Worm (Caenorhabditis elegans) whole organism, L3 larva: ENCODE results near the gene col-98.

Experiments used
- ZK546.5 ChIP-seq: sonication (generic microtip); optimal IDR thresholded peaks from 2 replicates; lab custom pipeline; 2017; ENCODE audit warnings: missing biosample characterization, missing genetic modification characterization
- aly-2 ChIP-seq: fragments of 150-350 bp; optimal IDR thresholded peaks from 2 replicates; lab custom pipeline; 2014; ENCODE audit warnings: missing biosample characterization, missing genetic modification characterization
- ama-1 ChIP-seq: fragments of 150-350 bp; optimal IDR thresholded peaks from 2 replicates; lab custom pipeline; 2018
- ceh-28 ChIP-seq: fragments of 150-350 bp; optimal IDR thresholded peaks from 2 replicates; lab custom pipeline; 2014; ENCODE audit warnings: missing biosample characterization, missing genetic modification reagents, missing genetic modification characterization
- ceh-82 ChIP-seq: fragments of 150-350 bp; optimal IDR thresholded peaks from 2 replicates; lab custom pipeline; 2014; ENCODE audit warnings: missing biosample characterization, missing genetic modification characterization
- ceh-9 ChIP-seq: sonication (generic microtip); optimal IDR thresholded peaks from 2 replicates; lab custom pipeline; 2018; ENCODE audit warnings: missing biosample characterization, missing genetic modification characterization
- daf-12 ChIP-seq: fragments of 150-350 bp; optimal IDR thresholded peaks from 2 replicates; lab custom pipeline; 2014; ENCODE audit warnings: missing biosample characterization, missing genetic modification reagents, missing genetic modification characterization
- egl-27 ChIP-seq: sonication (generic microtip); optimal IDR thresholded peaks from 4 replicates; lab custom pipeline; 2017; ENCODE audit warnings: missing biosample characterization, missing genetic modification reagents, missing genetic modification characterization
- egl-5 ChIP-seq: fragments of 150-350 bp; optimal IDR thresholded peaks from 2 replicates; lab custom pipeline; 2017; ENCODE audit warnings: missing biosample characterization, missing genetic modification reagents, missing genetic modification characterization, inconsistent platforms
- elt-1 ChIP-seq: fragments of 150-350 bp; optimal IDR thresholded peaks from 2 replicates; lab custom pipeline; 2014; ENCODE audit warnings: missing biosample characterization, missing genetic modification characterization
- elt-2 ChIP-seq: sonication (generic microtip); optimal IDR thresholded peaks from 2 replicates; lab custom pipeline; 2016; ENCODE audit warnings: missing genetic modification reagents, mild to moderate bottlenecking, missing genetic modification characterization, missing compliant biosample characterization
- eor-1 ChIP-seq, 2 experiments: fragments of 150-350 bp; optimal IDR thresholded peaks; 2 replicates each; lab custom pipeline; 2014 to 2018; ENCODE audit warnings: missing biosample characterization in 2 of 2, missing genetic modification characterization in 2 of 2
- fkh-10 ChIP-seq: sonication (generic microtip); optimal IDR thresholded peaks from 2 replicates; lab custom pipeline; 2017; ENCODE audit warnings: missing biosample characterization, missing genetic modification reagents, missing genetic modification characterization
- fkh-2 ChIP-seq: fragments of 150-350 bp; optimal IDR thresholded peaks from 2 replicates; lab custom pipeline; 2014; ENCODE audit warnings: missing biosample characterization, missing genetic modification reagents, missing genetic modification characterization
- fos-1 ChIP-seq: fragments of 150-350 bp; optimal IDR thresholded peaks from 2 replicates; lab custom pipeline; 2014; ENCODE audit warnings: missing biosample characterization, missing genetic modification characterization
- jun-1 ChIP-seq: fragments of 150-350 bp; optimal IDR thresholded peaks from 2 replicates; lab custom pipeline; 2014; ENCODE audit warnings: missing biosample characterization, missing genetic modification reagents, missing genetic modification characterization
- lin-39 ChIP-seq: fragments of 150-350 bp; optimal IDR thresholded peaks from 2 replicates; lab custom pipeline; 2018; ENCODE audit warnings: missing biosample characterization, missing genetic modification reagents, missing genetic modification characterization
- lsy-12 ChIP-seq: sonication (generic microtip); optimal IDR thresholded peaks from 2 replicates; lab custom pipeline; 2016; ENCODE audit warnings: mild to moderate bottlenecking, missing genetic modification characterization, missing compliant biosample characterization
- mdl-1 ChIP-seq: fragments of 150-350 bp; optimal IDR thresholded peaks from 2 replicates; lab custom pipeline; 2014; ENCODE audit warnings: missing biosample characterization, missing genetic modification characterization
- mml-1 ChIP-seq: fragments of 150-350 bp; sonication (generic microtip); optimal IDR thresholded peaks from 3 replicates; lab custom pipeline; 2014; ENCODE audit warnings: missing biosample characterization, missing genetic modification characterization
- nfya-1 ChIP-seq: sonication (generic microtip); optimal IDR thresholded peaks from 2 replicates; lab custom pipeline; 2017; ENCODE audit warnings: missing genetic modification characterization, mild to moderate bottlenecking, missing compliant biosample characterization, antibody characterized with exemption, moderate library complexity; ENCODE audit not compliant: insufficient read depth
- nhr-11 ChIP-seq: fragments of 150-350 bp; optimal IDR thresholded peaks from 2 replicates; lab custom pipeline; 2014; ENCODE audit warnings: missing biosample characterization, missing genetic modification characterization
- nhr-12 ChIP-seq: fragments of 150-350 bp; optimal IDR thresholded peaks from 2 replicates; lab custom pipeline; 2014; ENCODE audit warnings: missing biosample characterization, missing genetic modification characterization
- nhr-237 ChIP-seq: fragments of 150-350 bp; optimal IDR thresholded peaks from 2 replicates; lab custom pipeline; 2014; ENCODE audit warnings: missing biosample characterization, missing genetic modification characterization
- nhr-25 ChIP-seq: sonication (generic microtip); optimal IDR thresholded peaks from 2 replicates; lab custom pipeline; 2017; ENCODE audit warnings: missing biosample characterization, missing genetic modification characterization
- nhr-28 ChIP-seq: fragments of 150-350 bp; optimal IDR thresholded peaks from 2 replicates; lab custom pipeline; 2014; ENCODE audit warnings: missing biosample characterization, missing genetic modification characterization
- nhr-43 ChIP-seq: sonication (generic microtip); optimal IDR thresholded peaks from 2 replicates; lab custom pipeline; 2016; ENCODE audit warnings: mild to moderate bottlenecking, missing genetic modification characterization, missing compliant biosample characterization; ENCODE audit not compliant: poor library complexity, severe bottlenecking
- nhr-67 ChIP-seq: fragments of 150-350 bp; optimal IDR thresholded peaks from 2 replicates; lab custom pipeline; 2014; ENCODE audit warnings: missing biosample characterization, missing genetic modification characterization
- nhr-76 ChIP-seq: fragments of 150-350 bp; sonication (generic microtip); optimal IDR thresholded peaks from 5 replicates; lab custom pipeline; 2014; ENCODE audit warnings: missing biosample characterization, missing genetic modification characterization
- pha-4 ChIP-seq: fragments of 150-350 bp; optimal IDR thresholded peaks from 2 replicates; lab custom pipeline; 2014; ENCODE audit warnings: missing biosample characterization, missing genetic modification reagents, missing genetic modification characterization
- pqm-1 ChIP-seq: fragments of 150-350 bp; optimal IDR thresholded peaks from 2 replicates; lab custom pipeline; 2017; ENCODE audit warnings: missing biosample characterization, missing genetic modification characterization, inconsistent platforms
- sea-2 ChIP-seq: fragments of 150-350 bp; sonication (generic microtip); optimal IDR thresholded peaks from 4 replicates; lab custom pipeline; 2014; ENCODE audit warnings: missing biosample characterization, missing genetic modification reagents, missing genetic modification characterization
- skn-1 ChIP-seq: fragments of 150-350 bp; optimal IDR thresholded peaks from 2 replicates; lab custom pipeline; 2014; ENCODE audit warnings: missing biosample characterization, missing genetic modification characterization
- snpc-4 ChIP-seq: fragments of 150-350 bp; optimal IDR thresholded peaks from 2 replicates; lab custom pipeline; 2014; ENCODE audit warnings: missing biosample characterization, missing genetic modification characterization
- tbx-2 ChIP-seq: sonication (generic microtip); optimal IDR thresholded peaks from 2 replicates; lab custom pipeline; 2016; ENCODE audit warnings: mild to moderate bottlenecking, missing genetic modification characterization, missing compliant biosample characterization
- unc-39 ChIP-seq: sonication (generic microtip); optimal IDR thresholded peaks from 4 replicates; lab custom pipeline; 2017; ENCODE audit warnings: missing biosample characterization, missing genetic modification characterization
- unc-62 ChIP-seq: fragments of 150-350 bp; sonication (generic microtip); optimal IDR thresholded peaks from 4 replicates; lab custom pipeline; 2014; ENCODE audit warnings: missing biosample characterization, missing genetic modification reagents, missing genetic modification characterization
- zag-1 ChIP-seq: fragments of 150-350 bp; optimal IDR thresholded peaks from 2 replicates; lab custom pipeline; 2014; ENCODE audit warnings: missing biosample characterization, missing genetic modification characterization
- ztf-11 ChIP-seq: fragments of 150-350 bp; optimal IDR thresholded peaks from 2 replicates; lab custom pipeline; 2014; ENCODE audit warnings: missing biosample characterization, missing genetic modification characterization
- ztf-4 ChIP-seq: fragments of 150-350 bp; optimal IDR thresholded peaks from 2 replicates; lab custom pipeline; 2014; ENCODE audit warnings: missing biosample characterization, missing genetic modification characterization

The col-98 gene

DNA sequence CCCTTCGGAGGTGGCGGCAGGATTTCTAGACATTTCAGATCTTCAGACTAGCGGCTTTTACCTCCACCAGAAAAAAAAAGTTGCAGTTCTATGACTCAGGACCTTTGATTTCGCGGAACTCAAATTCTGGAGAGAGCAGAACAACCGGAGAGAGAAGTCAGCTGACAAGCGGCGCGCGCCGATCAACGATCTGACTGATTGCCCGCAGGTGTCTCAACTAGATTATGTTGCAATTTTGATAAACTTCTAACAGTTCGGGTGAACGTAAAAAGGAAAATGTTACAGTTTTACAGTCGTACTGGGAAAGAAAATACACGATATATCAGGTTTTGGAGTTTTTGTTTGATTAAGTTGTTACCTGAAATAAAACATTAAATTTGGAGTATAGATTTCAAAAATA, 44.2 kb downstream of the col-98 start:
- TF ChIP-seq mml-1 (tag; lab: Kevin White, UChicago): no peak
- no peak for TF ChIP-seq sea-2
- TF ChIP-seq nhr-67: no peak
- TF ChIP-seq nhr-11 (tag; lab: Kevin White, UChicago): no peak
- no peak for TF ChIP-seq fkh-2 (tag; lab: Kevin White, UChicago)
- TF ChIP-seq elt-2: no peak
- no peak for TF ChIP-seq zag-1 (tag; lab: Kevin White, UChicago)
- TF ChIP-seq aly-2: no peak
- TF ChIP-seq ceh-82 (tag; lab: Kevin White, UChicago): no peak
- TF ChIP-seq egl-5 (tag; lab: Kevin White, UChicago): no peak
- TF ChIP-seq nfya-1: no peak
- no peak for TF ChIP-seq nhr-43 (tag; lab: Kevin White, UChicago)
- TF ChIP-seq nhr-12: no peak
- TF ChIP-seq nhr-76: no peak
- no peak for TF ChIP-seq skn-1 (tag; lab: Kevin White, UChicago)
- TF ChIP-seq unc-39: no peak
- TF ChIP-seq, all 47 proteins: peak for 0

DNA sequence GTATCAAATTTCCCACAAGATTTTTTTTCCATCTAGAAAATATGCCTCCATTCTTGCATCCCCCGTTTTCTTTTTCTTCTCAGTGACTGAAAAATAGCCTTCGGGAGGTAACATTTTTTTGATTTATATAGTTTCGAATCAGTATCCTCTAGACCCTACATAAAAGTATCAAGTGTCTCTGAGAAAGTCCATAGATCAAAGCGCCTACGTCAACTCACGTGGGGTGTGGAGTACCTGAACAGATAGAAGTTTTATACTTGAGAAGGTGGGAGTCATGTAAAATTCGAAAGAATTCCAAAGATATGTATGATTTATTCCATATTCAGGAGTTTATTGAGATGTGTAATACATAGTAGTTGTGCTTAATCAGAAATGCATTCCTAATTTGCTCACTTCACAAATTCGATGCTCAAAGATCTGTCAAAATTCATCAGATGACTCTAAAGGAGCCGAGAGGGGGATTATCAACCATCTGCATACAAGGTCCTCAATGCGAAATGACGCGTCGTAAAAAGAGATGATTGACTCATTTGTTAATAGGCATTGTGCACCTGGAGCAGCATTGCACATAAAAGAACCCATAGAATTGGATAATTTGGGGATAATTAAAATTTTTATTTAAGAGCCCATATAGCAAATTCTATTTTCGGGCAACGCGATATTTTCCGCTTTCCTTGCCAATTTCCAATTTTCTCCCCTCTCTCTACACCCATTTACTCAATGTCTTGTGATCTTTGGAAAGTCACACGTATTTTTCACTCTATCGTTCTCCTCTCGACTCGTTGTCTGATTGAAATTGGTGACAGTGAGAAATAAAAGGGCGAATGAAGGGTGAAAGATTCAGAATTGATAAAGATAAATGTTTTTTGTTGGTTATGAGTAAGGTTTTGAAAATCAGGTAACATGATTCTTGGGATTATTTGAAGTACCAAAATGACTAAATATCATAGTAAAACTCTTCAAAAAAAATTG, 45.7 kb downstream of the col-98 start:
- TF ChIP-seq nfya-1 (peak; percentile 2), nhr-237 (tag; lab: Kevin White, UChicago) (no peak)

DNA sequence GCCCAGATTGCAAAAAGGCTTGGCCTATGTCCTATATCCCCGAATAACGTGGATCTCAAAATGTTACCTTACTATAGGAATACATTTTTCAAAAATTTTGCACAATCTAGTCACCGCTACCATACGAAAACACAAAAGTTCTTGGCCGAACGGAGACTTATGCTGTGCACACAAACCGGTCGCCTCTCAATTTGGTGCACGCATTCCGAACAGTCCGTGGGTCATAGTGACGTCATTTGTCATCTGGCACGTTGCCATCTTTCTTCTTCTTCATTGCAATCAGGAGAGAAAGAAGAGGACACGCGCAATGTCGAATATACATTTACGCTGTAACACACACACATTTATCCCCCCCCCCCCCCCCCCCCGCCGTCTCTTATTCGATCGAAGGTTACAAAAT, 46.9 kb downstream of the col-98 start:
- TF ChIP-seq nhr-25 (tag; lab: Kevin White, UChicago) (peak; percentile 17), nhr-76 (no peak), lsy-12 (tag; lab: Kevin White, UChicago) (peak; percentile 39)
- TF ChIP-seq, all 47 proteins: peak for 2

DNA sequence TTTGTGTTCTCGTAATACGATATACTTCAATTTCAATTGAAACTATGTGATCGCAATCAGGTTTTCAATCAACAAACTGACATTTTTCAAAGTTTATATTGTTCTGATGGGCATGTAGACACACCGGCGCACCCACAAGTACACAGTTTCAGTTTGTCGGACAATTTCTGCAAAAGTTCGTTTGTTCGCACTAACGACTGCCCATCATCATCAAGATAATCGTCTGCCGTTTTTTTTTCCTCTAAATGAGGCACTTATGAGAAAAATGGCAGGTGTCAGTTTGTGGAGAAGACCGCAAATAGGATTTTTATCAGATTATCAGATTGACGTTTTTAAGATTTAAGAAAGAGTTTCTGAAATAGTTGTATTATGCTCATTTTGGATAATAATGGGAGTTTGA, 48.0 kb downstream of the col-98 start:
- TF ChIP-seq eor-1 (tag; optimal IDR thresholded peaks at IDR 0.05; lab: Kevin White, UChicago) (no peak), mdl-1 (tag; lab: Kevin White, UChicago) (no peak), egl-5 (tag; lab: Kevin White, UChicago) (peak; percentile 22), elt-1 (tag; lab: Kevin White, UChicago) (no peak)

DNA sequence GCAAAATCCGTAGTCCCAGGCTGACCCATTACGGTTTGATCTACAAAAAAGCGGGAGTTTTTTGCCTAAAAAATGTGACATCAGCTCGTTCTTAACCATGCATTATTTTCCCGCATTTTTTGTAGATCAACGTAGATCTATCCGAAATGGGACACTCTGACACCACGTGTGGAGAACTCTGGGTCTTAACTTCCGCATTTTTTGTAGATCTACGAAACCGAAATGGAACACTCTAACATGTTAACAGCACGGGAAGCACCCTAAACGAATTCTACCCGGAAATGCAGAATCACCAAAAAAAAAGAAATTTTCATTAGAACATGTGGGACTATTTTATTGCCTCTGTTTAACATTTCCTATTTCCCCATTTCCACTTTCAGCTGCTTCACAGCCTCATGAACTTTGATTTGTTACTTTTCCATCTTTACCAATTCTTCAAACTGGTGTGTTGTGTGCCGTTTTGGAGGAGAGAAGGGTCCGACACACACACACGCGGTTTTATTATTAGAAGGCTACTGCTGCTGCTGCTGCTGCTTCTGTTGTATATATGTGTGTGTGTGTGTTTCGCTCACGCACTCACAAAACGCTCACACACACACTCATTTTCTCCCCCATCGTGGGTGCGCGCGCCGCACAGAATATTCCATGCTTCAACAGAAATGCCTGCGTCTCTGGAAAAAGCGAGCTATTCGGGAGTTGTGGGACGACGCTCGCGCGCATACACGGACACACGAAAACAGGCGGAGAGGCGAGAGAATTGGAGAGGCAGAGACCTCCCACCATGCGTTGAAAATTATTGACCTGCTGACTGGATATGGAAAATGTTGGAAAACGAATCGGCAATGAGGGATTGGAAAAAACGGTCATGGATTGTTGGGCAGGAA, 49.3 kb downstream of the col-98 start:
- TF ChIP-seq nhr-25 (tag; lab: Kevin White, UChicago): peak; percentile 79
- TF ChIP-seq nhr-12: no peak
- peak; percentile 15 for TF ChIP-seq elt-1 (tag; lab: Kevin White, UChicago)
- no peak for TF ChIP-seq daf-12
- TF ChIP-seq egl-5 (tag; lab: Kevin White, UChicago): peak; percentile 84
- peak; percentile 82 for TF ChIP-seq fkh-10 (GFP tag; lab: Kevin White, UChicago)
- peak; percentile 73 for TF ChIP-seq elt-2
- TF ChIP-seq sea-2: peak; percentile 35
- peak; percentile 89 for TF ChIP-seq jun-1 (tag; lab: Kevin White, UChicago)
- TF ChIP-seq fkh-2 (tag; lab: Kevin White, UChicago): no peak
- TF ChIP-seq eor-1 (tag; optimal IDR thresholded peaks at IDR 0.05; lab: Kevin White, UChicago): no peak
- TF ChIP-seq ZK546.5 (tag; lab: Kevin White, UChicago): no peak
- TF ChIP-seq nhr-237 (tag; lab: Kevin White, UChicago): no peak
- TF ChIP-seq ztf-11 (tag; lab: Kevin White, UChicago): no peak
- peak; percentile 60 for TF ChIP-seq tbx-2
- TF ChIP-seq unc-62 (GFP tag; lab: Kevin White, UChicago): peak; percentile 38
- TF ChIP-seq mdl-1 (tag; lab: Kevin White, UChicago): peak; percentile 83
- peak; percentile 78 for TF ChIP-seq pqm-1 (tag; lab: Kevin White, UChicago)
- TF ChIP-seq fos-1 (tag; lab: Kevin White, UChicago): no peak
- peak; percentile 98 for TF ChIP-seq lin-39 (tag; lab: Kevin White, UChicago)
- peak; percentile 94 for TF ChIP-seq nfya-1
- TF ChIP-seq lsy-12 (tag; lab: Kevin White, UChicago): peak; percentile 58
- peak; percentile 34 for TF ChIP-seq ceh-28 (tag; lab: Kevin White, UChicago)
- peak; percentile 70 for TF ChIP-seq egl-27 (tag; lab: Kevin White, UChicago)
- no peak for TF ChIP-seq unc-39
- peak; percentile 81 for TF ChIP-seq snpc-4
- peak; percentile 94 for TF ChIP-seq pha-4
- TF ChIP-seq ztf-4 (tag; lab: Kevin White, UChicago): no peak
- TF ChIP-seq ceh-9: no peak
- peak; percentile 45 for TF ChIP-seq ama-1 (lab: Kevin White, UChicago)
- TF ChIP-seq ceh-82 (tag; lab: Kevin White, UChicago): no peak
- TF ChIP-seq nhr-28: no peak
